Worm (Caenorhabditis elegans) whole organism, late embryonic: ENCODE data around the gene srt-7.
"Not testable (repeated sequence)": the region's sequence is repeated elsewhere in the genome, so short reads cannot be mapped to it uniquely, and the experiment has no call there.

ENCODE experiments used
- C08G9.2 ChIP-seq: sonication (generic microtip); optimal IDR thresholded peaks from 2 replicates; lab custom pipeline; 2016; ENCODE audit warnings: mild to moderate bottlenecking, missing genetic modification characterization, moderate library complexity, missing compliant biosample characterization
- K09A11.1 ChIP-seq: sonication (generic microtip); optimal IDR thresholded peaks from 2 replicates; lab custom pipeline; 2017; ENCODE audit warnings: antibody characterized with exemption, mild to moderate bottlenecking, missing genetic modification characterization, missing compliant biosample characterization; ENCODE audit not compliant: insufficient read depth
- ahr-1 ChIP-seq: sonication (generic microtip); optimal IDR thresholded peaks from 2 replicates; lab custom pipeline; 2016; ENCODE audit warnings: missing genetic modification characterization, missing compliant biosample characterization
- ceh-14 ChIP-seq: sonication (generic microtip); optimal IDR thresholded peaks from 2 replicates; lab custom pipeline; 2016; ENCODE audit warnings: missing genotype, missing genetic modification characterization, missing compliant biosample characterization
- ceh-22 ChIP-seq: sonication (generic microtip); optimal IDR thresholded peaks from 2 replicates; lab custom pipeline; 2017; ENCODE audit warnings: missing biosample characterization, missing genetic modification characterization
- ceh-30 ChIP-seq: fragments of 150-350 bp; optimal IDR thresholded peaks from 2 replicates; lab custom pipeline; 2014; ENCODE audit warnings: missing biosample characterization, missing genetic modification characterization
- ceh-31 ChIP-seq: sonication (generic microtip); optimal IDR thresholded peaks from 2 replicates; lab custom pipeline; 2016; ENCODE audit warnings: missing genetic modification characterization, missing compliant biosample characterization
- ceh-9 ChIP-seq: sonication (generic microtip); optimal IDR thresholded peaks from 2 replicates; lab custom pipeline; 2016; ENCODE audit warnings: mild to moderate bottlenecking, missing genetic modification characterization, inconsistent platforms, missing compliant biosample characterization
- che-1 ChIP-seq: sonication (generic microtip); optimal IDR thresholded peaks from 2 replicates; lab custom pipeline; 2016; ENCODE audit warnings: mild to moderate bottlenecking, missing genetic modification characterization, missing compliant biosample characterization
- dmd-4 ChIP-seq: sonication (generic microtip); optimal IDR thresholded peaks from 2 replicates; lab custom pipeline; 2016; ENCODE audit warnings: borderline replicate concordance, missing genetic modification characterization, missing compliant biosample characterization
- dve-1 ChIP-seq: sonication (generic microtip); optimal IDR thresholded peaks from 2 replicates; lab custom pipeline; 2017; ENCODE audit warnings: antibody characterized with exemption, mild to moderate bottlenecking, missing genetic modification characterization, missing compliant biosample characterization
- elt-2 ChIP-seq: sonication (generic microtip); optimal IDR thresholded peaks from 2 replicates; lab custom pipeline; 2016; ENCODE audit warnings: missing genetic modification reagents, missing genetic modification characterization, missing compliant biosample characterization
- elt-4 ChIP-seq: sonication (generic microtip); optimal IDR thresholded peaks from 2 replicates; lab custom pipeline; 2016; ENCODE audit warnings: missing genetic modification characterization, missing compliant biosample characterization
- fkh-10 ChIP-seq: fragments of 150-350 bp; optimal IDR thresholded peaks from 2 replicates; lab custom pipeline; 2014; ENCODE audit warnings: missing biosample characterization, missing genetic modification reagents, missing genetic modification characterization
- fkh-6 ChIP-seq: sonication (generic microtip); optimal IDR thresholded peaks from 2 replicates; lab custom pipeline; 2016; ENCODE audit warnings: missing genetic modification characterization, missing compliant biosample characterization
- gmeb-2 ChIP-seq: sonication (generic microtip); optimal IDR thresholded peaks from 2 replicates; lab custom pipeline; 2016; ENCODE audit warnings: missing genetic modification characterization, inconsistent platforms, missing compliant biosample characterization
- hlh-6 ChIP-seq: sonication (generic microtip); optimal IDR thresholded peaks from 2 replicates; lab custom pipeline; 2016; ENCODE audit warnings: missing genotype, missing genetic modification characterization, missing compliant biosample characterization
- hlh-8 ChIP-seq: sonication (generic microtip); optimal IDR thresholded peaks from 2 replicates; lab custom pipeline; 2016; ENCODE audit warnings: missing genotype, missing genetic modification characterization, missing compliant biosample characterization
- lim-6 ChIP-seq: sonication (generic microtip); optimal IDR thresholded peaks from 2 replicates; lab custom pipeline; 2016; ENCODE audit warnings: missing genetic modification characterization, missing compliant biosample characterization
- lin-11 ChIP-seq: fragments of 200-800 bp; sonication (Bioruptor generic); optimal IDR thresholded peaks from 2 replicates; lab custom pipeline; 2018; ENCODE audit warnings: mild to moderate bottlenecking, missing genetic modification characterization, missing compliant biosample characterization
- madf-2 ChIP-seq: sonication (generic microtip); optimal IDR thresholded peaks from 2 replicates; lab custom pipeline; 2017; ENCODE audit warnings: missing genetic modification characterization, missing compliant biosample characterization
- nhr-11 ChIP-seq: fragments of 150-350 bp; optimal IDR thresholded peaks from 2 replicates; lab custom pipeline; 2014; ENCODE audit warnings: missing biosample characterization, missing genetic modification characterization
- npax-4 ChIP-seq: sonication (generic microtip); optimal IDR thresholded peaks from 2 replicates; lab custom pipeline; 2016; ENCODE audit warnings: missing genetic modification characterization, missing compliant biosample characterization
- pax-1 ChIP-seq: fragments of 150-350 bp; optimal IDR thresholded peaks from 2 replicates; lab custom pipeline; 2014; ENCODE audit warnings: missing biosample characterization, missing genetic modification characterization
- pha-2 ChIP-seq: sonication (generic microtip); optimal IDR thresholded peaks from 2 replicates; lab custom pipeline; 2017; ENCODE audit warnings: mild to moderate bottlenecking, missing genetic modification characterization, missing compliant biosample characterization
- pha-4 ChIP-seq: fragments of 150-350 bp; optimal IDR thresholded peaks from 2 replicates; lab custom pipeline; 2018; ENCODE audit warnings: missing biosample characterization, missing genetic modification reagents, missing genetic modification characterization
- pqm-1 ChIP-seq: sonication (generic microtip); optimal IDR thresholded peaks from 2 replicates; lab custom pipeline; 2016; ENCODE audit warnings: missing genetic modification characterization, missing compliant biosample characterization
- ref-2 ChIP-seq: sonication (generic microtip); optimal IDR thresholded peaks from 2 replicates; lab custom pipeline; 2016; ENCODE audit warnings: missing genetic modification characterization, missing compliant biosample characterization
- tbx-2 ChIP-seq: sonication (generic microtip); optimal IDR thresholded peaks from 2 replicates; lab custom pipeline; 2016; ENCODE audit warnings: missing genetic modification characterization, missing compliant biosample characterization
- ttx-3 ChIP-seq: sonication (generic microtip); optimal IDR thresholded peaks from 2 replicates; lab custom pipeline; 2016; ENCODE audit warnings: missing genetic modification reagents, missing genetic modification characterization, missing compliant biosample characterization
- unc-3 ChIP-seq, 2 experiments: fragments of 200-800 bp in 1 of 2; sonication (Bioruptor generic) in 1 of 2; sonication (generic microtip) in 1 of 2; conservative IDR thresholded peaks in 1 of 2; optimal IDR thresholded peaks in 1 of 2; 2 replicates each; pipeline versions ENCODE4 v1.3.6 to Lab custom; 2016 to 2022; ENCODE audit warnings: missing compliant biosample characterization in 2 of 2, missing genetic modification characterization in 2 of 2, missing genetic modification reagents in 1 of 2
- unc-42 ChIP-seq: sonication (generic microtip); optimal IDR thresholded peaks from 2 replicates; lab custom pipeline; 2016; ENCODE audit warnings: missing genotype, missing genetic modification characterization, missing compliant biosample characterization
- unc-86 ChIP-seq: sonication (generic microtip); optimal IDR thresholded peaks from 2 replicates; lab custom pipeline; 2016; ENCODE audit warnings: missing genetic modification characterization, missing compliant biosample characterization

srt-7 gene

DNA sequence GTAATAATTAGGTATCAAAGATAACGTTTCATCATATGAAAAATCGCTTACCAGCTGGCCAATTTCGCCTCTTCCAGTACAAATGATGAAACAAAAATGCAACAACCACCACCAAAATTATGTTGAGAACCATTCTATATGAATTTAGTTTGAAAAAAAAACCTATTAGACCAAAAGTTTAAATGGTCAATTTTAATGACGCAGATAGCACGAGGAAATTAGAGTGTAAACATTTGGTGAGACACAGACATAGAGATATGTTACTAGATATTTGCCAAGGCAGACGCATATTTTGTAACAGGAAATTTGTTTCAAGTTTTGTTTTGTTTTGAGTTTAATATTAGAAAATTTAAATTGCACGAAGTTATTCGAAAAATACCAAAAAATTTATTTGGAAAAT is 12.8 kb downstream of the srt-7 start, which contains the start of gene cyp-33C9:
TSS of gene cyp-33C9 (minus strand) at position 211 of the 400 bp plus-strand sequence.
- TF ChIP-seq tbx-2 (no peak), pax-1 (tag; lab: Kevin White, UChicago) (no peak), dve-1 (tag; lab: Kevin White, UChicago) (no peak), pha-2 (tag; lab: Kevin White, UChicago) (no peak)

ce11 chrV:3100527-3100926 is 19.0 kb downstream of the srt-7 start:
- no peak for TF ChIP-seq npax-4 (tag; lab: Kevin White, UChicago)
- no peak for TF ChIP-seq fkh-10 (GFP tag; lab: Kevin White, UChicago)
- no peak for TF ChIP-seq C08G9.2 (tag; lab: Kevin White, UChicago)
- TF ChIP-seq che-1 (tag; lab: Kevin White, UChicago): no peak
- no peak for TF ChIP-seq nhr-11 (tag; lab: Kevin White, UChicago)
- TF ChIP-seq hlh-6 (tag; lab: Kevin White, UChicago): no peak
- TF ChIP-seq ceh-14: no peak
- TF ChIP-seq unc-42 (tag; lab: Kevin White, UChicago): no peak
- TF ChIP-seq ahr-1 (tag; lab: Kevin White, UChicago): no peak

DNA sequence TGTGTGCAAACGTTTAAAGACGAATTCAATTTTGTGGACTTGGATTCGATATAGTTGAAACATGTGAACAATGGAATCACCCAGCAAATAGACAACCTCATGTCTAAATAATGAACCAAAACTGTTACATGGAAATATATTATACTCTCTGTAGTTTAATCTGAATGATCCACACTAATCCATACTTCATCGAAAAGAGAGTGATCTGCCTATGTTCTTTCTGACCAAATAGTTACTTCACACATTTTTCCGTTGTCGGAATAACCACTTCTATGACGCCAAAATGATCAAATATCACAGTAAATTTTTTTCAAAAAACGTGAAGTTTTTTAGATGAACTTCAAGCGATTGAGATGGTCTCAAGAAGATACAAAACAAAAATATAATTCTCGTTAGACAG is 20.5 kb downstream of the srt-7 start, which contains the start of gene Y73C8C.4:
TSS of gene Y73C8C.4 (minus strand) at position 101 of the 400 bp plus-strand sequence.
- not testable (repeated sequence) for TF ChIP-seq che-1, ttx-3, madf-2 (tag; lab: Kevin White, UChicago)

DNA sequence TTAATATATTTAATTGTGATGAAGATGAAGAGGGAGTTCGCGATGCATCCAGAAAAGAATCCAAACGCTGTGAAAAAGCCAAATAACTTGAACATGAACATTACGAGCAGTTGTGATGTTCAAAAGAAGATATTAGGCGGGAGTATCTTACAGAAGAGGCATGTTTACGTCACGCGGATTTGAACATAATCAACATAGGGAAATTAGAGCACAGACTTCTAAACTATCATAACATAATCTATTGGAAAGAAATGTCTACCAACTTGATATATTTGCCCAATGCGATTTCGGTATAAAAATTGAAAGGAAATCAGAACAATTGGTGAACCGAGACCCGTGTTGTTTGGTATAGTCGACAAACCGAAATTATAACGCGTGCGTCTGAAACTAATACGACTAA is 22.6 kb downstream of the srt-7 start, which contains the start of gene str-66:
TSS of gene str-66 (minus strand) at position 101 of the 400 bp plus-strand sequence.
- TF ChIP-seq gmeb-2 (tag; lab: Kevin White, UChicago) (no peak), ceh-14 (no peak), lim-6 (tag; lab: Kevin White, UChicago) (no peak), elt-4 (tag; lab: Kevin White, UChicago) (no peak), hlh-8 (no peak), ceh-31 (tag; lab: Kevin White, UChicago) (no peak), dmd-4 (tag; lab: Kevin White, UChicago) (no peak), unc-3 (GFP tag; conservative IDR thresholded peaks at IDR 0.05; lab: Robert Waterston, UW) (no peak), unc-3 (tag; optimal IDR thresholded peaks at IDR 0.05; lab: Kevin White, UChicago) (no peak), ttx-3 (tag; lab: Kevin White, UChicago) (no peak), ceh-9 (tag; lab: Kevin White, UChicago) (no peak), ceh-30 (tag; lab: Kevin White, UChicago) (no peak), nhr-11 (tag; lab: Kevin White, UChicago) (no peak), pha-4 (no peak), fkh-6 (no peak), pqm-1 (tag; lab: Kevin White, UChicago) (no peak), ref-2 (tag; lab: Kevin White, UChicago) (no peak), lin-11 (tag; lab: Kevin White, UChicago) (no peak)

- TF ChIP-seq dve-1 (tag; lab: Kevin White, UChicago) (no peak), unc-86 (tag; lab: Kevin White, UChicago) (no peak), ceh-22 (tag; lab: Kevin White, UChicago) (no peak), ttx-3 (tag; lab: Kevin White, UChicago) (no peak), K09A11.1 (tag; lab: Kevin White, UChicago) (no peak), elt-2 (tag; lab: Kevin White, UChicago) (no peak)
- TF ChIP-seq, all 69 proteins: peak for 0
These were observed 24.2 kb downstream of the srt-7 start, which contains the start of gene str-69 for ce11 chrV:3105810-3106209. Gene str-69 (minus strand): TSS chrV:3105910.
